Fruit fly (Drosophila melanogaster): ENCODE results near the gene Pak.

DNA sequence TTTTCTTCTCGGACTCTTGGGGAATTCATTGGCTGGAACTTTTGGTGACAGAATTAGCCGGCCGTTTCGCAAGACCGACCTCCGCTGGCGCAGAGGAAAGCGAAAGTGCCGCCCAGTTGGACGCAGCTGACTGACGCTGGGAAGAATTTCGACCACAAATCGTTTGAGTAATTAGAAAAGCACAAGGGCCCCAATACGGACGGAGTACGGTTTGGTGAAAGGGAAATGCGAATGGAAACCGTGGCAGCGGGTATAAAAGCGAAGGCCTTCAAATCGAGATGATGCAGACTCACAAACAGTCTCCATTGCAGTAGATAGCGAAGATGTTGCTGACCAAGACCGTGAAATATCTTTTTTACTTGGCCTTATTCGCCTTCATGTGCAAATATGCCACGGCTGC is 45.7 kb upstream of the Pak start, which contains the start of gene Osi16:
- TF ChIP-seq psq (GFP tag; optimal IDR thresholded peaks at IDR 0.05) (no peak), CrebA (GFP tag; optimal IDR thresholded peaks at IDR 0.05; ENCODE audit: borderline replicate concordance) (no peak), Dif (GFP tag; optimal IDR thresholded peaks at IDR 0.05; ENCODE audit: partially characterized antibody) (no peak), br (GFP tag; optimal IDR thresholded peaks at IDR 0.05) (no peak), OdsH (GFP tag; optimal IDR thresholded peaks at IDR 0.05) (no peak), Hnf4 (GFP tag; optimal IDR thresholded peaks at IDR 0.05) (no peak), Myc (optimal IDR thresholded peaks at IDR 0.05) (no peak), pan (optimal IDR thresholded peaks at IDR 0.05) (no peak), fru (GFP tag; optimal IDR thresholded peaks at IDR 0.05) (no peak), dsf (GFP tag; optimal IDR thresholded peaks at IDR 0.05; ENCODE audit: borderline replicate concordance) (no peak), Abd-B (GFP tag; optimal IDR thresholded peaks at IDR 0.05) (no peak), sage (GFP tag; optimal IDR thresholded peaks at IDR 0.05) (no peak), dl (GFP tag; optimal IDR thresholded peaks at IDR 0.05; ENCODE audit: insufficient read depth in 1 of 2, partially characterized antibody in 2 of 2) (no peak), dmrt93B (GFP tag; optimal IDR thresholded peaks at IDR 0.05) (no peak)
